Fruit fly (Drosophila melanogaster) whole organism, adult: ENCODE data around the gene CG6028.

ENCODE experiments used
- CG7045 ChIP-seq: fragments of 200-800 bp; sonication (Bioruptor generic); optimal IDR thresholded peaks from 2 replicates; lab custom pipeline; 2017; ENCODE audit warnings: missing biosample characterization, mild to moderate bottlenecking, missing genetic modification characterization
- Crg-1 ChIP-seq: fragments of 200-800 bp; sonication (Bioruptor generic); optimal IDR thresholded peaks from 2 replicates; lab custom pipeline; 2016; ENCODE audit warnings: missing biosample characterization, missing genetic modification characterization
- Mnt ChIP-seq: fragments of 200-800 bp; sonication (Bioruptor generic); optimal IDR thresholded peaks from 2 replicates; lab custom pipeline; 2016; ENCODE audit warnings: missing biosample characterization, mild to moderate bottlenecking, missing genetic modification characterization
- cnc ChIP-seq, 2 experiments: fragments of >200 bp; optimal IDR thresholded peaks; 2 replicates each; lab custom pipeline; 2017
- kay ChIP-seq: fragments of 200-800 bp; sonication (Bioruptor generic); peaks from one replicate; lab custom pipeline; 2016; ENCODE audit warnings: missing biosample characterization, missing genetic modification characterization, borderline replicate concordance
- tj ChIP-seq: fragments of 200-800 bp; sonication (Bioruptor generic); optimal IDR thresholded peaks from 3 replicates; lab custom pipeline; 2017; ENCODE audit warnings: missing biosample characterization, mild to moderate bottlenecking, missing genetic modification characterization, moderate library complexity

DNA sequence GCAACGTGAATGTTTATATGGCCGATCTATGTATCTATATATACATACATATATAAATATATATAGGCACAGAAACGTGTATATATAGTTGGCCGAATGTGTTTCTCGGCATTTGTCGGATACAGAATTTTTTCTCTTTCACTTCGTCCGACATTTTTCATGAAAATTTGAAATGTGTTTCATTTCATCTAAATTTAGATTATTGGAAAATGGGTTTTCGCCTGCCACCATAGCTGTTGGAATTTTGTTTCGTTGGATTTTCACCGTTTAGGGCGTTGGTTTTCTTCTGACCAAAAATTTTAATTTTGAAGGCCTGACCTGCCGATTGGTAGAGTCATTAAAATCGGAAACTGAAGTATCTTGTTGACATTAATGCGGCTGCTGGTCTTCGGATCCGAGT lies 22.1 kb upstream of the CG6028 start:
- TF ChIP-seq CG7045 (GFP tag; lab: Kevin White, UChicago) (no peak), Mnt (no peak), kay (GFP tag; lab: Kevin White, UChicago) (no peak), tj (GFP tag; lab: Kevin White, UChicago) (no peak), Crg-1 (GFP tag; lab: Kevin White, UChicago) (no peak), cnc (optimal IDR thresholded peaks at IDR 0.05; lab: Kevin White, UChicago) (no peak)
